Worm (Caenorhabditis elegans): ENCODE data around the gene pno-1.

DNA sequence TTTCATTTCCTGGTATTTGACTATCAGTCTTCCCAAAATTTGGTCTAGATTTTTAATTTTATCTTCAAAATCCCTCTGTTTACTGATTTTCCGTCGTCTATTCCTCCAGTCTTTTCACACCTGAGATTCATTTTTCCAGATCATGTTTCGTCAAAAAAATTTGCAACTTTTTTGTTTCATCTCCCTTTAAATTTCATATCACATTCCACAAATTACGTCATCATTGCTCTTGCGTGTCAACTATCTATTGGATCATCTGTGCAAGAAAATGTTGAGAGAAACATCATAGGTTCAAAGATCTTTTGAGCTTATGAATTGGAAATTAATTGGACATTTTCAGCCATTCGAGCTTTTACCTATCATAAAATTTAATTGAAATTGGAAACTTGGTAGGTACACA lies 16.7 kb upstream of the pno-1 start:
- TF ChIP-seq ceh-2 (tag; optimal IDR thresholded peaks at IDR 0.05) (no peak), pha-4 (tag; optimal IDR thresholded peaks at IDR 0.05) (no peak), ama-1 (optimal IDR thresholded peaks at IDR 0.05) (no peak), nfya-1 (tag; optimal IDR thresholded peaks at IDR 0.05) (no peak), ahr-1 (tag; optimal IDR thresholded peaks at IDR 0.05) (no peak), hlh-30 (tag; optimal IDR thresholded peaks at IDR 0.05; ENCODE audit: insufficient read depth) (no peak), rnt-1 (tag; optimal IDR thresholded peaks at IDR 0.05) (no peak), C38D4.7 (GFP tag; optimal IDR thresholded peaks at IDR 0.05) (no peak), ceh-31 (tag; optimal IDR thresholded peaks at IDR 0.05) (no peak), tbx-7 (tag; optimal IDR thresholded peaks at IDR 0.05) (no peak)
